Worm (Caenorhabditis elegans) whole organism, L3 larva: ENCODE measurements around the gene B0524.6.

ENCODE experiments used
- R02D3.7 ChIP-seq: fragments of 150-350 bp; optimal IDR thresholded peaks from 2 replicates; lab custom pipeline; 2014; ENCODE audit warnings: missing biosample characterization, missing genetic modification characterization
- ZK546.5 ChIP-seq: sonication (generic microtip); optimal IDR thresholded peaks from 2 replicates; lab custom pipeline; 2017; ENCODE audit warnings: missing biosample characterization, missing genetic modification characterization
- aly-2 ChIP-seq: fragments of 150-350 bp; optimal IDR thresholded peaks from 2 replicates; lab custom pipeline; 2014; ENCODE audit warnings: missing biosample characterization, missing genetic modification characterization
- ama-1 ChIP-seq: fragments of 150-350 bp; optimal IDR thresholded peaks from 2 replicates; lab custom pipeline; 2018
- ceh-16 ChIP-seq: sonication (generic microtip); optimal IDR thresholded peaks from 2 replicates; lab custom pipeline; 2017; ENCODE audit warnings: missing biosample characterization, missing genetic modification characterization
- ceh-28 ChIP-seq: fragments of 150-350 bp; optimal IDR thresholded peaks from 2 replicates; lab custom pipeline; 2014; ENCODE audit warnings: missing biosample characterization, missing genetic modification reagents, missing genetic modification characterization
- ceh-82 ChIP-seq: fragments of 150-350 bp; optimal IDR thresholded peaks from 2 replicates; lab custom pipeline; 2014; ENCODE audit warnings: missing biosample characterization, missing genetic modification characterization
- ceh-9 ChIP-seq: sonication (generic microtip); optimal IDR thresholded peaks from 2 replicates; lab custom pipeline; 2018; ENCODE audit warnings: missing biosample characterization, missing genetic modification characterization
- daf-12 ChIP-seq: fragments of 150-350 bp; optimal IDR thresholded peaks from 2 replicates; lab custom pipeline; 2014; ENCODE audit warnings: missing biosample characterization, missing genetic modification reagents, missing genetic modification characterization
- egl-5 ChIP-seq: fragments of 150-350 bp; optimal IDR thresholded peaks from 2 replicates; lab custom pipeline; 2017; ENCODE audit warnings: missing biosample characterization, missing genetic modification reagents, missing genetic modification characterization, inconsistent platforms
- elt-1 ChIP-seq: fragments of 150-350 bp; optimal IDR thresholded peaks from 2 replicates; lab custom pipeline; 2014; ENCODE audit warnings: missing biosample characterization, missing genetic modification characterization
- elt-3 ChIP-seq, 3 experiments: fragments of 150-350 bp in 1 of 3; sonication (generic microtip) in 2 of 3; optimal IDR thresholded peaks; 2 replicates in 2 of 3; 4 replicates in 1 of 3; lab custom pipeline; 2014 to 2017; ENCODE audit warnings: missing biosample characterization in 3 of 3, missing genetic modification characterization in 3 of 3
- eor-1 ChIP-seq, 2 experiments: fragments of 150-350 bp; optimal IDR thresholded peaks; 2 replicates each; lab custom pipeline; 2014 to 2018; ENCODE audit warnings: missing biosample characterization in 2 of 2, missing genetic modification characterization in 2 of 2
- fkh-10 ChIP-seq: sonication (generic microtip); optimal IDR thresholded peaks from 2 replicates; lab custom pipeline; 2017; ENCODE audit warnings: missing biosample characterization, missing genetic modification reagents, missing genetic modification characterization
- fkh-2 ChIP-seq: fragments of 150-350 bp; optimal IDR thresholded peaks from 2 replicates; lab custom pipeline; 2014; ENCODE audit warnings: missing biosample characterization, missing genetic modification reagents, missing genetic modification characterization
- hmg-11 ChIP-seq: sonication (generic microtip); optimal IDR thresholded peaks from 2 replicates; lab custom pipeline; 2016; ENCODE audit warnings: missing genetic modification characterization, missing compliant biosample characterization
- jun-1 ChIP-seq: fragments of 150-350 bp; optimal IDR thresholded peaks from 2 replicates; lab custom pipeline; 2014; ENCODE audit warnings: missing biosample characterization, missing genetic modification reagents, missing genetic modification characterization
- lin-15B ChIP-seq: fragments of 150-350 bp; optimal IDR thresholded peaks from 2 replicates; lab custom pipeline; 2014; ENCODE audit warnings: missing biosample characterization, missing genetic modification characterization
- lin-39 ChIP-seq: fragments of 150-350 bp; optimal IDR thresholded peaks from 2 replicates; lab custom pipeline; 2018; ENCODE audit warnings: missing biosample characterization, missing genetic modification reagents, missing genetic modification characterization
- lsy-12 ChIP-seq: sonication (generic microtip); optimal IDR thresholded peaks from 2 replicates; lab custom pipeline; 2016; ENCODE audit warnings: mild to moderate bottlenecking, missing genetic modification characterization, missing compliant biosample characterization
- mdl-1 ChIP-seq: fragments of 150-350 bp; optimal IDR thresholded peaks from 2 replicates; lab custom pipeline; 2014; ENCODE audit warnings: missing biosample characterization, missing genetic modification characterization
- mml-1 ChIP-seq: fragments of 150-350 bp; sonication (generic microtip); optimal IDR thresholded peaks from 3 replicates; lab custom pipeline; 2014; ENCODE audit warnings: missing biosample characterization, missing genetic modification characterization
- nhr-11 ChIP-seq: fragments of 150-350 bp; optimal IDR thresholded peaks from 2 replicates; lab custom pipeline; 2014; ENCODE audit warnings: missing biosample characterization, missing genetic modification characterization
- nhr-12 ChIP-seq: fragments of 150-350 bp; optimal IDR thresholded peaks from 2 replicates; lab custom pipeline; 2014; ENCODE audit warnings: missing biosample characterization, missing genetic modification characterization
- nhr-23 ChIP-seq: fragments of 150-350 bp; optimal IDR thresholded peaks from 2 replicates; lab custom pipeline; 2014; ENCODE audit warnings: missing biosample characterization, missing genetic modification reagents, missing genetic modification characterization
- nhr-237 ChIP-seq: fragments of 150-350 bp; optimal IDR thresholded peaks from 2 replicates; lab custom pipeline; 2014; ENCODE audit warnings: missing biosample characterization, missing genetic modification characterization
- nhr-28 ChIP-seq: fragments of 150-350 bp; optimal IDR thresholded peaks from 2 replicates; lab custom pipeline; 2014; ENCODE audit warnings: missing biosample characterization, missing genetic modification characterization
- nhr-76 ChIP-seq: fragments of 150-350 bp; sonication (generic microtip); optimal IDR thresholded peaks from 5 replicates; lab custom pipeline; 2014; ENCODE audit warnings: missing biosample characterization, missing genetic modification characterization
- nhr-77 ChIP-seq: fragments of 150-350 bp; optimal IDR thresholded peaks from 2 replicates; lab custom pipeline; 2014; ENCODE audit warnings: missing biosample characterization, missing genetic modification characterization
- pha-4 ChIP-seq: fragments of 150-350 bp; optimal IDR thresholded peaks from 2 replicates; lab custom pipeline; 2014; ENCODE audit warnings: missing biosample characterization, missing genetic modification reagents, missing genetic modification characterization
- sea-2 ChIP-seq: fragments of 150-350 bp; sonication (generic microtip); optimal IDR thresholded peaks from 4 replicates; lab custom pipeline; 2014; ENCODE audit warnings: missing biosample characterization, missing genetic modification reagents, missing genetic modification characterization
- snpc-4 ChIP-seq: fragments of 150-350 bp; optimal IDR thresholded peaks from 2 replicates; lab custom pipeline; 2014; ENCODE audit warnings: missing biosample characterization, missing genetic modification characterization
- unc-62 ChIP-seq: fragments of 150-350 bp; sonication (generic microtip); optimal IDR thresholded peaks from 4 replicates; lab custom pipeline; 2014; ENCODE audit warnings: missing biosample characterization, missing genetic modification reagents, missing genetic modification characterization
- zag-1 ChIP-seq: fragments of 150-350 bp; optimal IDR thresholded peaks from 2 replicates; lab custom pipeline; 2014; ENCODE audit warnings: missing biosample characterization, missing genetic modification characterization
- ztf-4 ChIP-seq: fragments of 150-350 bp; optimal IDR thresholded peaks from 2 replicates; lab custom pipeline; 2014; ENCODE audit warnings: missing biosample characterization, missing genetic modification characterization

B0524.6 gene

ce11 chrIII:1886914-1887313 lies 18.5 kb downstream of the B0524.6 start:
- TF ChIP-seq unc-62 (GFP tag; lab: Kevin White, UChicago) (no peak), ceh-28 (peak; percentile 83)

ce11 chrIII:1882678-1883077 lies 22.8 kb downstream of the B0524.6 start:
- peak; percentile 88 for TF ChIP-seq ceh-28
- TF ChIP-seq R02D3.7 (tag; lab: Kevin White, UChicago) = no peak
- TF ChIP-seq, all 47 proteins: peak for 1

- TF ChIP-seq ceh-82 (tag; lab: Kevin White, UChicago) = no peak
- TF ChIP-seq ceh-28 = peak; percentile 94
Measured at ce11 chrIII:1880221-1880620, 25.2 kb downstream of the B0524.6 start.

- TF ChIP-seq egl-5 (tag; lab: Kevin White, UChicago) (no peak), ceh-28 (peak; percentile 99)
Measured at ce11 chrIII:1878918-1879317, 26.5 kb downstream of the B0524.6 start.

ce11 chrIII:1878065-1878464 lies 27.4 kb downstream of the B0524.6 start, which contains the start of gene smi-1:
Gene smi-1 (plus strand): TSS chrIII:1878365.
- TF ChIP-seq ceh-28 (no peak), nhr-28 (tag; lab: Kevin White, UChicago) (no peak), nhr-77 (tag; lab: Kevin White, UChicago) (no peak), daf-12 (tag; lab: Kevin White, UChicago) (no peak), jun-1 (tag; lab: Kevin White, UChicago) (no peak), mml-1 (no peak), ceh-16 (no peak), ama-1 (lab: Kevin White, UChicago) (no peak)

- TF ChIP-seq ceh-9 (no peak), lsy-12 (tag; lab: Kevin White, UChicago) (no peak), nhr-23 (no peak), nhr-28 (tag; lab: Kevin White, UChicago) (no peak), R02D3.7 (tag; lab: Kevin White, UChicago) (no peak), zag-1 (tag; lab: Kevin White, UChicago) (no peak), aly-2 (tag; lab: Kevin White, UChicago) (no peak), snpc-4 (tag; lab: Kevin White, UChicago) (no peak), pha-4 (no peak), nhr-237 (tag; lab: Kevin White, UChicago) (no peak), lin-15B (tag; lab: Kevin White, UChicago) (no peak), egl-5 (tag; lab: Kevin White, UChicago) (no peak), sea-2 (GFP tag; lab: Kevin White, UChicago) (no peak), hmg-11 (tag; lab: Kevin White, UChicago) (no peak)
Measured at ce11 chrIII:1877189-1877588, 28.3 kb downstream of the B0524.6 start.

- TF ChIP-seq ceh-28 (peak; percentile 98), snpc-4 (tag; lab: Kevin White, UChicago) (no peak), ama-1 (lab: Kevin White, UChicago) (no peak)
Measured at ce11 chrIII:1876267-1876865, 29.1 kb downstream of the B0524.6 start.

ce11 chrIII:1860129-1860528 lies 45.3 kb downstream of the B0524.6 start, which contains the start of gene ttc-7:
Gene ttc-7 (plus strand): TSS chrIII:1860429.
- TF ChIP-seq lin-39 (tag; lab: Kevin White, UChicago) (no peak), ceh-28 (no peak), nhr-11 (tag; lab: Kevin White, UChicago) (no peak)

ce11 chrIII:1859532-1859931 lies 45.9 kb downstream of the B0524.6 start, which contains the start of gene ddp-1:
Gene ddp-1 (plus strand): TSS chrIII:1859888.
- TF ChIP-seq jun-1 (tag; lab: Kevin White, UChicago) (peak; percentile 88), elt-1 (tag; lab: Kevin White, UChicago) (peak; percentile 38), fkh-2 (tag; lab: Kevin White, UChicago) (no peak), elt-3 (tag; optimal IDR thresholded peaks at IDR 0.05; lab: Kevin White, UChicago) (no peak), mdl-1 (no peak), lin-39 (tag; lab: Kevin White, UChicago) (peak; percentile 73), zag-1 (tag; lab: Kevin White, UChicago) (peak; percentile 45), sea-2 (GFP tag; lab: Kevin White, UChicago) (no peak), fkh-10 (peak; percentile 94), ceh-9 (no peak), ztf-4 (tag; lab: Kevin White, UChicago) (peak; percentile 64), ceh-28 (peak; percentile 82), nhr-76 (tag; lab: Kevin White, UChicago) (no peak), hmg-11 (tag; lab: Kevin White, UChicago) (peak; percentile 90), R02D3.7 (tag; lab: Kevin White, UChicago) (peak; percentile 85), eor-1 (tag; optimal IDR thresholded peaks at IDR 0.05; lab: Kevin White, UChicago) (peak in 1 of 2 experiments; percentile 56), pha-4 (peak; percentile 98), ZK546.5 (tag; lab: Kevin White, UChicago) (peak; percentile 64), nhr-12 (tag; lab: Kevin White, UChicago) (no peak), daf-12 (tag; lab: Kevin White, UChicago) (peak; percentile 4), aly-2 (tag; lab: Kevin White, UChicago) (peak; percentile 70)
